Worm (Caenorhabditis elegans) whole organism, early embryonic: Measurements from ENCODE around the gene dct-19.

Experiments
- ama-1 ChIP-seq: fragments of 150-350 bp; optimal IDR thresholded peaks from 2 replicates; lab custom pipeline; 2014
- tbx-11 ChIP-seq: fragments of 200-800 bp; sonication (Bioruptor generic); IDR thresholded peaks from 2 replicates; pipeline ENCODE4 v1.3.6; 2022; ENCODE audit warnings: missing genetic modification characterization, missing compliant biosample characterization
- tra-4 ChIP-seq: sonication (generic microtip); optimal IDR thresholded peaks from 2 replicates; lab custom pipeline; 2017; ENCODE audit warnings: missing genetic modification characterization, missing compliant biosample characterization

ce11 chrIV:12894996-12895395 is 47.7 kb upstream of the dct-19 start, which contains the start of gene K08D8.11:
- TF ChIP-seq tra-4 (tag; lab: Kevin White, UChicago) (no peak), ama-1 (no peak), tbx-11 (GFP tag; lab: Robert Waterston, UW) (no peak)
